Fruit fly (Drosophila melanogaster) whole organism, embryonic: ENCODE results near the gene Bx42.
A peak's percentile ranks its signal among the peaks of the same experiment; 100 is the strongest.

Experiments used
- B-H1 ChIP-seq: fragments of 200-800 bp; sonication (Bioruptor generic); IDR thresholded peaks from 3 replicates; pipeline ENCODE4 v1.3.6; 2022; ENCODE audit warnings: missing biosample characterization, missing genetic modification characterization
- B-H2 ChIP-seq: fragments of 200-800 bp; sonication (Bioruptor generic); optimal IDR thresholded peaks from 2 replicates; lab custom pipeline; 2018; ENCODE audit warnings: missing biosample characterization, mild to moderate bottlenecking, missing genetic modification characterization
- Blimp-1 ChIP-seq: fragments of 200-800 bp; sonication (Bioruptor generic); optimal IDR thresholded peaks from 3 replicates; lab custom pipeline; 2018; ENCODE audit warnings: missing biosample characterization, missing genetic modification characterization, mild to moderate bottlenecking, moderate library complexity, missing genetic modification reagents
- BtbVII ChIP-seq: fragments of 200-800 bp; sonication (Bioruptor generic); optimal IDR thresholded peaks from 3 replicates; lab custom pipeline; 2017; ENCODE audit warnings: missing biosample characterization, mild to moderate bottlenecking, missing genetic modification characterization
- CG10321 ChIP-seq: fragments of 200-800 bp; sonication (Bioruptor generic); IDR thresholded peaks from 2 replicates; pipeline ENCODE4 v1.3.6; 2022; ENCODE audit warnings: missing biosample characterization, missing genetic modification characterization
- CG11085 ChIP-seq: fragments of 200-800 bp; sonication (Bioruptor generic); IDR thresholded peaks from 2 replicates; pipeline ENCODE4 v1.3.6; 2022; ENCODE audit warnings: missing biosample characterization, missing genetic modification characterization
- CG11093 ChIP-seq: fragments of 200-800 bp; sonication (Bioruptor generic); IDR thresholded peaks from 3 replicates; pipeline ENCODE4 v1.3.6; 2022; ENCODE audit warnings: missing biosample characterization, missing genetic modification characterization
- CG12299 ChIP-seq: fragments of 200-800 bp; sonication (Bioruptor generic); optimal IDR thresholded peaks from 2 replicates; lab custom pipeline; 2018; ENCODE audit warnings: missing biosample characterization, mild to moderate bottlenecking, missing genetic modification characterization
- CG12659 ChIP-seq: fragments of 200-800 bp; sonication (Bioruptor generic); optimal IDR thresholded peaks from 3 replicates; lab custom pipeline; 2017; ENCODE audit warnings: mild to moderate bottlenecking, missing biosample characterization, missing genetic modification reagents, missing genetic modification characterization
- CG14014 ChIP-seq: fragments of 200-800 bp; sonication (Bioruptor generic); IDR thresholded peaks from 2 replicates; pipeline ENCODE4 v1.3.6; 2022; ENCODE audit warnings: missing biosample characterization, missing genetic modification characterization
- CG14710 ChIP-seq: fragments of 200-800 bp; sonication (Bioruptor generic); optimal IDR thresholded peaks from 3 replicates; lab custom pipeline; 2019; ENCODE audit warnings: missing biosample characterization, mild to moderate bottlenecking, missing genetic modification characterization, moderate library complexity
- CG15011 ChIP-seq: fragments of 200-800 bp; sonication (Bioruptor generic); optimal IDR thresholded peaks from 3 replicates; lab custom pipeline; 2018; ENCODE audit warnings: missing biosample characterization, mild to moderate bottlenecking, missing genetic modification characterization
- CG15269 ChIP-seq: fragments of 200-800 bp; sonication (Bioruptor generic); optimal IDR thresholded peaks from 2 replicates; lab custom pipeline; 2018; ENCODE audit warnings: missing biosample characterization, mild to moderate bottlenecking, missing genetic modification characterization, moderate library complexity
- CG15601 ChIP-seq: fragments of 200-800 bp; sonication (Bioruptor generic); optimal IDR thresholded peaks from 3 replicates; lab custom pipeline; 2019; ENCODE audit warnings: missing biosample characterization, mild to moderate bottlenecking, missing genetic modification characterization, moderate library complexity
- CG17359 ChIP-seq: fragments of 200-800 bp; sonication (Bioruptor generic); optimal IDR thresholded peaks from 3 replicates; lab custom pipeline; 2018; ENCODE audit warnings: missing biosample characterization, mild to moderate bottlenecking, missing genetic modification characterization, moderate library complexity
- CG18619 ChIP-seq: fragments of 200-800 bp; sonication (Bioruptor generic); optimal IDR thresholded peaks from 3 replicates; lab custom pipeline; 2017; ENCODE audit warnings: missing biosample characterization, mild to moderate bottlenecking, missing genetic modification characterization
- CG2678 ChIP-seq: fragments of 200-800 bp; sonication (Bioruptor generic); optimal IDR thresholded peaks from 3 replicates; lab custom pipeline; 2019; ENCODE audit warnings: missing biosample characterization, mild to moderate bottlenecking, missing genetic modification characterization, moderate library complexity
- CG3163 ChIP-seq: fragments of 200-800 bp; sonication (Bioruptor generic); optimal IDR thresholded peaks from 3 replicates; lab custom pipeline; 2016; ENCODE audit warnings: missing biosample characterization, missing genetic modification characterization
- CG42726 ChIP-seq: fragments of 200-800 bp; sonication (Bioruptor generic); IDR thresholded peaks from 2 replicates; pipeline ENCODE4 v1.3.6; 2022; ENCODE audit warnings: missing biosample characterization, missing genetic modification characterization; ENCODE audit not compliant: partially characterized antibody
- CG7745 ChIP-seq: fragments of 200-800 bp; sonication (Bioruptor generic); optimal IDR thresholded peaks from 2 replicates; lab custom pipeline; 2018; ENCODE audit warnings: missing biosample characterization, mild to moderate bottlenecking, missing genetic modification characterization, moderate library complexity
- CG9727 ChIP-seq: fragments of 200-800 bp; sonication (Bioruptor generic); optimal IDR thresholded peaks from 3 replicates; lab custom pipeline; 2017; ENCODE audit warnings: missing biosample characterization, mild to moderate bottlenecking, missing genetic modification characterization
- CG9817 ChIP-seq: fragments of 200-800 bp; sonication (Bioruptor generic); optimal IDR thresholded peaks from 2 replicates; lab custom pipeline; 2018; ENCODE audit warnings: missing biosample characterization, mild to moderate bottlenecking, missing genetic modification characterization, moderate library complexity
- CG9932 ChIP-seq: fragments of 200-800 bp; sonication (Bioruptor generic); IDR thresholded peaks from 2 replicates; pipeline ENCODE4 v1.3.6; 2022; ENCODE audit warnings: missing biosample characterization, missing genetic modification characterization
- Camta ChIP-seq: fragments of 200-800 bp; sonication (Bioruptor generic); optimal IDR thresholded peaks from 2 replicates; lab custom pipeline; 2016; ENCODE audit warnings: missing biosample characterization, missing genetic modification characterization
- D ChIP-seq, 2 experiments: fragments of 200-800 bp in 1 of 2; fragments of >200 bp in 1 of 2; sonication (Bioruptor generic) in 1 of 2; optimal IDR thresholded peaks; 2 replicates in 1 of 2; 3 replicates in 1 of 2; lab custom pipeline; 2017; ENCODE audit warnings: mild to moderate bottlenecking in 1 of 2, missing biosample characterization in 1 of 2, missing genetic modification characterization in 1 of 2, missing genetic modification reagents in 1 of 2
- Dad ChIP-seq: fragments of 200-800 bp; sonication (Bioruptor generic); optimal IDR thresholded peaks from 3 replicates; lab custom pipeline; 2016; ENCODE audit warnings: missing biosample characterization, missing genetic modification characterization
- HLH54F ChIP-seq: fragments of 200-800 bp; sonication (Bioruptor generic); optimal IDR thresholded peaks from 3 replicates; lab custom pipeline; 2016; ENCODE audit warnings: missing biosample characterization, missing genetic modification characterization
- Nf-YB ChIP-seq: fragments of 200-800 bp; sonication (Bioruptor generic); optimal IDR thresholded peaks from 3 replicates; lab custom pipeline; 2019; ENCODE audit warnings: missing biosample characterization, mild to moderate bottlenecking, missing genetic modification characterization, moderate library complexity
- NfI ChIP-seq: fragments of 200-800 bp; sonication (Bioruptor generic); optimal IDR thresholded peaks from 3 replicates; lab custom pipeline; 2018; ENCODE audit warnings: missing biosample characterization, mild to moderate bottlenecking, missing genetic modification characterization, moderate library complexity
- Oli ChIP-seq: fragments of 200-800 bp; sonication (Bioruptor generic); optimal IDR thresholded peaks from 2 replicates; lab custom pipeline; 2018; ENCODE audit warnings: missing biosample characterization, mild to moderate bottlenecking, missing genetic modification characterization, moderate library complexity
- ab ChIP-seq: fragments of 200-800 bp; sonication (Bioruptor generic); optimal IDR thresholded peaks from 2 replicates; lab custom pipeline; 2016; ENCODE audit warnings: missing biosample characterization, missing genetic modification characterization
- amos ChIP-seq: fragments of 200-800 bp; sonication (Bioruptor generic); IDR thresholded peaks from 2 replicates; pipeline ENCODE4 v1.3.6; 2022; ENCODE audit warnings: missing biosample characterization, missing genetic modification characterization; ENCODE audit not compliant: partially characterized antibody
- bsh ChIP-seq, 2 experiments: fragments of 200-800 bp; sonication (Bioruptor generic); optimal IDR thresholded peaks; 2 replicates each; lab custom pipeline; 2017 to 2018; ENCODE audit warnings: mild to moderate bottlenecking in 2 of 2, missing biosample characterization in 2 of 2, missing genetic modification characterization in 2 of 2, moderate library complexity in 1 of 2
- corto ChIP-seq: fragments of 200-800 bp; sonication (Bioruptor generic); optimal IDR thresholded peaks from 2 replicates; lab custom pipeline; 2016; ENCODE audit warnings: missing biosample characterization, mild to moderate bottlenecking, missing genetic modification characterization, moderate library complexity
- fd64A ChIP-seq: fragments of 200-800 bp; sonication (Bioruptor generic); optimal IDR thresholded peaks from 3 replicates; lab custom pipeline; 2018; ENCODE audit warnings: missing biosample characterization, mild to moderate bottlenecking, missing genetic modification characterization
- fd96Cb ChIP-seq: fragments of 200-800 bp; sonication (Bioruptor generic); optimal IDR thresholded peaks from 2 replicates; lab custom pipeline; 2018; ENCODE audit warnings: missing biosample characterization, mild to moderate bottlenecking, missing genetic modification characterization, moderate library complexity
- grau ChIP-seq: fragments of 200-800 bp; optimal IDR thresholded peaks from 3 replicates; lab custom pipeline; 2019; ENCODE audit warnings: missing biosample characterization, mild to moderate bottlenecking, missing genetic modification characterization, moderate library complexity
- gt ChIP-seq: fragments of 200-800 bp; sonication (Bioruptor generic); IDR thresholded peaks from 2 replicates; pipeline ENCODE4 v1.3.6; 2022; ENCODE audit warnings: missing biosample characterization, missing genetic modification characterization
- maf-S ChIP-seq: fragments of 200-800 bp; sonication (Bioruptor generic); optimal IDR thresholded peaks from 2 replicates; lab custom pipeline; 2016; ENCODE audit warnings: missing biosample characterization, missing genetic modification characterization
- mam ChIP-seq: fragments of 200-800 bp; sonication (Bioruptor generic); optimal IDR thresholded peaks from 3 replicates; lab custom pipeline; 2016; ENCODE audit warnings: missing biosample characterization, missing genetic modification characterization
- pfk ChIP-seq: fragments of 200-800 bp; sonication (Bioruptor generic); optimal IDR thresholded peaks from 2 replicates; lab custom pipeline; 2018; ENCODE audit warnings: missing biosample characterization, mild to moderate bottlenecking, missing genetic modification characterization, moderate library complexity
- phol ChIP-seq: fragments of 200-800 bp; sonication (Bioruptor generic); optimal IDR thresholded peaks from 3 replicates; lab custom pipeline; 2018; ENCODE audit warnings: missing biosample characterization, mild to moderate bottlenecking, missing genetic modification characterization, moderate library complexity
- pita ChIP-seq: fragments of 200-800 bp; sonication (Bioruptor generic); optimal IDR thresholded peaks from 2 replicates; lab custom pipeline; 2017; ENCODE audit warnings: missing biosample characterization, mild to moderate bottlenecking, missing genetic modification characterization
- pros ChIP-seq: fragments of 200-800 bp; sonication (Bioruptor generic); optimal IDR thresholded peaks from 3 replicates; lab custom pipeline; 2019; ENCODE audit warnings: missing biosample characterization, mild to moderate bottlenecking, missing genetic modification characterization, moderate library complexity
- rib ChIP-seq: fragments of 200-800 bp; sonication (Bioruptor generic); IDR thresholded peaks from 2 replicates; pipeline ENCODE4 v1.3.6; 2022; ENCODE audit warnings: missing biosample characterization, missing genetic modification characterization
- sqz ChIP-seq: fragments of 200-800 bp; sonication (Bioruptor generic); optimal IDR thresholded peaks from 3 replicates; lab custom pipeline; 2018; ENCODE audit warnings: missing biosample characterization, mild to moderate bottlenecking, missing genetic modification characterization
- toy ChIP-seq: fragments of 200-800 bp; sonication (Bioruptor generic); IDR thresholded peaks from 2 replicates; pipeline ENCODE4 v1.3.6; 2022; ENCODE audit warnings: missing biosample characterization, missing genetic modification characterization
- vnd ChIP-seq: fragments of 200-800 bp; sonication (Bioruptor generic); IDR thresholded peaks from 3 replicates; pipeline ENCODE4 v1.3.6; 2022; ENCODE audit warnings: missing biosample characterization, missing genetic modification characterization; ENCODE audit not compliant: partially characterized antibody
- zf30C ChIP-seq: fragments of 200-800 bp; sonication (Bioruptor generic); optimal IDR thresholded peaks from 3 replicates; lab custom pipeline; 2018; ENCODE audit warnings: missing biosample characterization, mild to moderate bottlenecking, missing genetic modification characterization

The Bx42 gene

DNA sequence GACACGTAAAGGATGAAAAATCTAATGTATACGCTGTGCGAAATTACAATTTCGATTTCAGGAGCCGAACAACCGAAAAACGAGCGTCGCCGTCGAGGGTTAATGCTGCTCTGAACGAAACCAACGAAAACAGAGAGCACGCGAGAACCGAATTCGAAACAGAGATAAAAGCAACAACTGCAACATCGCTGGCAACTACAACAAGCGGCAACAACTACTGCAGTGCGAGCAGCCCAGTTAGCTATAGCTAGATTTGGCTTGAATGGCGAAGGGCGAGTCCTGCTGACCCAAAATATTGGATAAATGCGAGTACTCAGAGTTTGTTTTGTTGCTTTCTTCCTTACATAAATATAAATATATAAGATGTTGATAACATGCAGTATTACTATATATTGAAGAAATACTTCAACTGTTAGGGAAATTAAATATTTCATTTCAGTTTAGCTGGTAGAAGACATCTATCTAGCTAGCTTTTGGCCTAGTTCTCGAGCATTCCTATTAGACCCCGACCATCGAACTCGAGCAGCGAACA lies 28.6 kb upstream of the Bx42 start, which contains the start of gene fend (continued):
- TF ChIP-seq HLH54F (GFP tag; lab: Kevin White, UChicago) (no peak), CG7745 (no peak), CG11085 (no peak), CG18619 (GFP tag; lab: Kevin White, UChicago) (peak; percentile 45), BtbVII (GFP tag; lab: Kevin White, UChicago) (no peak), zf30C (peak; percentile 42), CG12659 (peak; percentile 43), amos (0 out of 2 replicates have a peak, but pooled peaks have one; percentile 18), B-H2 (GFP tag; lab: Kevin White, UChicago) (no peak), CG14014 (no peak), CG12299 (tag; lab: Kevin White, UChicago) (peak; percentile 25), Camta (GFP tag; lab: Kevin White, UChicago) (no peak), Dad (GFP tag; lab: Kevin White, UChicago) (no peak), mam (GFP tag; lab: Kevin White, UChicago) (no peak), CG9817 (tag; lab: Kevin White, UChicago) (peak; percentile 24), toy (GFP tag; lab: Robert Waterston, UW) (no peak), pita (GFP tag; lab: Kevin White, UChicago) (no peak), CG2678 (peak; percentile 67), D (optimal IDR thresholded peaks at IDR 0.05; lab: Kevin White, UChicago) (no peak), D (GFP tag; optimal IDR thresholded peaks at IDR 0.05; lab: Kevin White, UChicago) (peak; percentile 25), CG17359 (tag; lab: Kevin White, UChicago) (peak; percentile 11), CG42726 (no peak), maf-S (GFP tag; lab: Kevin White, UChicago) (no peak), corto (GFP tag; lab: Kevin White, UChicago) (no peak), NfI (GFP tag; lab: Kevin White, UChicago) (peak; percentile 44), fd96Cb (tag; lab: Kevin White, UChicago) (no peak), CG15011 (peak; percentile 34), phol (tag; lab: Kevin White, UChicago) (peak; percentile 46), CG11093 (GFP tag; lab: Robert Waterston, UW) (no peak), rib (no peak), sqz (GFP tag; lab: Kevin White, UChicago) (peak; percentile 32), fd64A (no peak), CG10321 (GFP tag; lab: Robert Waterston, UW) (no peak), pfk (GFP tag; lab: Kevin White, UChicago) (no peak), vnd (GFP tag; lab: Robert Waterston, UW) (no peak), CG9727 (peak; percentile 43), pros (peak; percentile 22), CG3163 (GFP tag; lab: Kevin White, UChicago) (no peak), grau (tag; lab: Kevin White, UChicago) (peak; percentile 61), B-H1 (no peak), Oli (tag; lab: Kevin White, UChicago) (peak; percentile 24), CG9932 (GFP tag; lab: Robert Waterston, UW) (no peak), Blimp-1 (GFP tag; lab: Kevin White, UChicago) (peak; percentile 3), ab (no peak), CG15269 (tag; lab: Kevin White, UChicago) (peak; percentile 57), Nf-YB (GFP tag; lab: Kevin White, UChicago) (no peak), CG15601 (tag; lab: Kevin White, UChicago) (no peak), CG14710 (tag; lab: Kevin White, UChicago) (peak; percentile 47), bsh (GFP tag; optimal IDR thresholded peaks at IDR 0.05; lab: Kevin White, UChicago) (peak in 1 of 2 experiments; percentile 32), gt (GFP tag; lab: Robert Waterston, UW) (no peak)
